Worm (Caenorhabditis elegans) whole organism, mixed stage, embryonic: ENCODE measurements around the gene Y53G8AR.8.

Experiments
- blmp-1 ChIP-seq: fragments of 150-350 bp; optimal IDR thresholded peaks from 2 replicates; lab custom pipeline; 2014; ENCODE audit warnings: missing biosample characterization, missing genetic modification characterization
- flh-1 ChIP-seq: fragments of 200-800 bp; sonication (Bioruptor generic); optimal IDR thresholded peaks from 2 replicates; lab custom pipeline; 2018; ENCODE audit warnings: mild to moderate bottlenecking, missing genetic modification characterization, moderate library complexity, missing compliant biosample characterization
- hlh-1 ChIP-seq: fragments of 150-350 bp; optimal IDR thresholded peaks from 2 replicates; lab custom pipeline; 2014; ENCODE audit warnings: missing biosample characterization, missing genetic modification reagents, missing genetic modification characterization
- lsy-2 ChIP-seq: fragments of 150-350 bp; optimal IDR thresholded peaks from 2 replicates; lab custom pipeline; 2014; ENCODE audit warnings: missing biosample characterization, missing genetic modification characterization
- mab-5 ChIP-seq: fragments of 150-350 bp; optimal IDR thresholded peaks from 2 replicates; lab custom pipeline; 2014; ENCODE audit warnings: missing biosample characterization, missing genetic modification characterization
- nhr-2 ChIP-seq: fragments of 150-350 bp; optimal IDR thresholded peaks from 2 replicates; lab custom pipeline; 2014; ENCODE audit warnings: missing biosample characterization, missing genetic modification characterization
- nhr-237 ChIP-seq: fragments of 150-350 bp; optimal IDR thresholded peaks from 2 replicates; lab custom pipeline; 2014; ENCODE audit warnings: missing biosample characterization, missing genetic modification characterization
- nhr-76 ChIP-seq: sonication (generic microtip); optimal IDR thresholded peaks from 2 replicates; lab custom pipeline; 2017; ENCODE audit warnings: missing biosample characterization, missing genetic modification characterization
- snpc-4 ChIP-seq: fragments of 150-350 bp; optimal IDR thresholded peaks from 2 replicates; lab custom pipeline; 2014; ENCODE audit warnings: missing biosample characterization, missing genetic modification characterization
- unc-120 ChIP-seq: sonication (generic microtip); optimal IDR thresholded peaks from 2 replicates; lab custom pipeline; 2017; ENCODE audit warnings: missing genetic modification characterization, missing compliant biosample characterization; ENCODE audit not compliant: poor library complexity, severe bottlenecking
- ztf-11 ChIP-seq: fragments of 150-350 bp; optimal IDR thresholded peaks from 2 replicates; lab custom pipeline; 2014; ENCODE audit warnings: missing biosample characterization, missing genetic modification characterization

ce11 chrIII:3250596-3251112 is 43.5 kb downstream of the Y53G8AR.8 start, which contains the start of gene Y53G8AL.4:
- TF ChIP-seq snpc-4 (tag; lab: Kevin White, UChicago) = no peak
- TF ChIP-seq ztf-11 (tag; lab: Kevin White, UChicago) = no peak
- no peak for TF ChIP-seq blmp-1 (tag; lab: Kevin White, UChicago)
- TF ChIP-seq nhr-2 (tag; lab: Kevin White, UChicago) = no peak
- no peak for TF ChIP-seq nhr-237 (tag; lab: Kevin White, UChicago)
- TF ChIP-seq unc-120 (tag; lab: Kevin White, UChicago) = no peak
- TF ChIP-seq flh-1 = no peak
- no peak for TF ChIP-seq hlh-1 (tag; lab: Kevin White, UChicago)
- no peak for TF ChIP-seq lsy-2 (tag; lab: Kevin White, UChicago)
- no peak for TF ChIP-seq nhr-76 (tag; lab: Kevin White, UChicago)
- no peak for TF ChIP-seq mab-5
